Worm (Caenorhabditis elegans) whole organism, young adult: ENCODE data around the gene Y77E11A.8.

Source experiments
- Y56A3A.18 ChIP-seq: fragments of 200-800 bp; sonication (Bioruptor generic); IDR thresholded peaks from 2 replicates; pipeline ENCODE4 v1.3.6; 2022; ENCODE audit warnings: missing genetic modification reagents, missing genetic modification characterization, missing compliant biosample characterization
- ZK185.1 ChIP-seq: sonication (generic microtip); optimal IDR thresholded peaks from 2 replicates; lab custom pipeline; 2016; ENCODE audit warnings: mild to moderate bottlenecking, missing genetic modification characterization, missing compliant biosample characterization; ENCODE audit not compliant: poor library complexity, severe bottlenecking
- lir-1 ChIP-seq: fragments of 200-800 bp; sonication (Bioruptor generic); conservative IDR thresholded peaks from 2 replicates; pipeline ENCODE4 v1.3.6; 2022; ENCODE audit warnings: missing genetic modification reagents, missing genetic modification characterization, missing compliant biosample characterization
- nhr-90 ChIP-seq: sonication (generic microtip); optimal IDR thresholded peaks from 2 replicates; lab custom pipeline; 2016; ENCODE audit warnings: missing genotype, mild to moderate bottlenecking, missing genetic modification characterization, missing compliant biosample characterization
- pbrm-1 ChIP-seq: fragments of 200-800 bp; sonication (Bioruptor generic); IDR thresholded peaks from 2 replicates; pipeline ENCODE4 v1.3.6; 2022; ENCODE audit warnings: missing genetic modification reagents, missing genetic modification characterization, missing compliant biosample characterization
- rcor-1 ChIP-seq: fragments of 200-800 bp; sonication (Bioruptor generic); IDR thresholded peaks from 2 replicates; pipeline ENCODE4 v1.3.6; 2022; ENCODE audit warnings: missing genetic modification reagents, missing genetic modification characterization, missing compliant biosample characterization
- unc-62 ChIP-seq: fragments of 150-350 bp; optimal IDR thresholded peaks from 2 replicates; lab custom pipeline; 2014; ENCODE audit warnings: missing biosample characterization, missing genetic modification reagents, missing genetic modification characterization

DNA sequence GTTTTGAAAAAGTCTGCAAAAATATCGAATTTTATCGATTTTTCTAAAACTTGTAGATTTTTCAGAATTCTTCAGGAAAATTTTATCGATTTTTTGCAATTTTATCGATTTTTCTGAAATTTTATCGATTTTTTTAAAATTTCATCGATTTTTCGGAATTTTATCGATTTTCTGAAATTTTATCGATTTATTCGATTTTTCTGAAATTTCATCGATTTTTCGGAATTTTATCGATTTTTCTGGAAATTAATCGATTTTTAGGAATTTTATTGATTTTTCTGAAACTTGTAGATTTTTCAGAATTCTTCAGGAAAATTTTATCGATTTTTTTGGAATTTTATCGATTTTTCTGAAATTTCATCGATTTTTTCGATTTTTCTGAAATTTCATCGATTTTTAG lies 16.7 kb downstream of the Y77E11A.8 start:
- no peak for TF ChIP-seq nhr-90 (tag; lab: Kevin White, UChicago)
- TF ChIP-seq ZK185.1 (tag; lab: Kevin White, UChicago) = no peak
- no peak for TF ChIP-seq rcor-1 (GFP tag; lab: Robert Waterston, UW)
- no peak for TF ChIP-seq Y56A3A.18 (GFP tag; lab: Robert Waterston, UW)
- TF ChIP-seq lir-1 (GFP tag; lab: Robert Waterston, UW) = no peak
- no peak for TF ChIP-seq pbrm-1 (GFP tag; lab: Robert Waterston, UW)
- no peak for TF ChIP-seq unc-62 (GFP tag; lab: Kevin White, UChicago)
